Fruit fly (Drosophila melanogaster) Kc167 (cell line): ENCODE results near the gene obst-H.

ENCODE experiments used
- Sin3A ChIP-seq: fragments of >200 bp; optimal IDR thresholded peaks from 2 replicates; lab custom pipeline; 2018; ENCODE audit warnings: missing external identifiers
- h ChIP-seq: fragments of >200 bp; optimal IDR thresholded peaks from 3 replicates; lab custom pipeline; 2018; ENCODE audit warnings: missing external identifiers

DNA sequence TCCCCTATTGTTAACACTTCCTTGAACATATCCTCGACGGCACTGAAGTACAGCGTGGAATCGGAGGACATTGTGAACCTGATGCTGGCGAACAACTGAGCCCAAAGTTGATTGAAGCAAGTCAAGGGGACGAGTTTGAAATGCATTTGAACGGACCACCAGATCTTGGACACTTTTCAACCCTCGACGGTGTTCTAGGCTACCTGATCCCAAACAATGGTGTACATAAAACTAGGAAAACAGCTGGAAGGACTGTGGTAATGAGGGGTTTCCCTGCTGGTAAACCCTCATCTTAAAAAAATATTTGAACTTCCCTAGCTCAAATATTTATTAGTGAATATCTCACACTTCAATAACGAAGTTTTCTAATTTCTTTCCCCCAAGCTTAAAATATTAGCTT lies 12.1 kb downstream of the obst-H start, which contains the start of gene CG13454:
- TF ChIP-seq Sin3A = no peak
- TF ChIP-seq h (lab: Kevin White, UChicago) = no peak
